Fruit fly (Drosophila melanogaster) whole organism, embryonic: Measurements from ENCODE around the gene Sema5c.

Source experiments
- B-H1 ChIP-seq: fragments of 200-800 bp; sonication (Bioruptor generic); IDR thresholded peaks from 3 replicates; pipeline ENCODE4 v1.3.6; 2022; ENCODE audit warnings: missing biosample characterization, missing genetic modification characterization
- CG10209 ChIP-seq: fragments of 200-800 bp; sonication (Bioruptor generic); optimal IDR thresholded peaks from 3 replicates; lab custom pipeline; 2017; ENCODE audit warnings: missing biosample characterization, mild to moderate bottlenecking, missing genetic modification characterization, missing genetic modification reagents
- CG11723 ChIP-seq: fragments of 200-800 bp; sonication (Bioruptor generic); optimal IDR thresholded peaks from 2 replicates; lab custom pipeline; 2017; ENCODE audit warnings: missing biosample characterization, mild to moderate bottlenecking, missing genetic modification characterization
- CG12299 ChIP-seq: fragments of 200-800 bp; sonication (Bioruptor generic); optimal IDR thresholded peaks from 2 replicates; lab custom pipeline; 2018; ENCODE audit warnings: missing biosample characterization, mild to moderate bottlenecking, missing genetic modification characterization
- CG13775 ChIP-seq: fragments of 200-800 bp; sonication (Bioruptor generic); optimal IDR thresholded peaks from 3 replicates; lab custom pipeline; 2017; ENCODE audit warnings: missing biosample characterization, mild to moderate bottlenecking, missing genetic modification characterization
- CG14441 ChIP-seq: fragments of 200-800 bp; sonication (Bioruptor generic); IDR thresholded peaks from 2 replicates; pipeline ENCODE4 v1.3.6; 2022; ENCODE audit warnings: missing biosample characterization, missing genetic modification characterization
- CG16815 ChIP-seq: fragments of 200-800 bp; sonication (Bioruptor generic); optimal IDR thresholded peaks from 3 replicates; lab custom pipeline; 2017; ENCODE audit warnings: missing biosample characterization, mild to moderate bottlenecking, missing genetic modification characterization
- CG2199 ChIP-seq: fragments of 200-800 bp; sonication (Bioruptor generic); IDR thresholded peaks from 3 replicates; pipeline ENCODE4 v1.3.6; 2022; ENCODE audit warnings: missing biosample characterization, missing genetic modification characterization
- CG2678 ChIP-seq: fragments of 200-800 bp; sonication (Bioruptor generic); optimal IDR thresholded peaks from 3 replicates; lab custom pipeline; 2019; ENCODE audit warnings: missing biosample characterization, mild to moderate bottlenecking, missing genetic modification characterization, moderate library complexity
- CG30431 ChIP-seq: fragments of 200-800 bp; sonication (Bioruptor generic); optimal IDR thresholded peaks from 2 replicates; lab custom pipeline; 2017; ENCODE audit warnings: missing biosample characterization, missing genetic modification characterization
- CG3065 ChIP-seq: fragments of 200-800 bp; sonication (Bioruptor generic); optimal IDR thresholded peaks from 2 replicates; lab custom pipeline; 2016; ENCODE audit warnings: missing biosample characterization, missing genetic modification characterization
- CG32767 ChIP-seq: fragments of 200-800 bp; sonication (Bioruptor generic); IDR thresholded peaks from 2 replicates; pipeline ENCODE4 v1.3.6; 2022; ENCODE audit warnings: missing biosample characterization, missing genetic modification characterization
- CG6854 ChIP-seq: fragments of 200-800 bp; sonication (Bioruptor generic); optimal IDR thresholded peaks from 3 replicates; lab custom pipeline; 2017; ENCODE audit warnings: missing biosample characterization, mild to moderate bottlenecking, missing genetic modification characterization
- CG8089 ChIP-seq: fragments of 200-800 bp; sonication (Bioruptor generic); optimal IDR thresholded peaks from 3 replicates; lab custom pipeline; 2016; ENCODE audit warnings: missing biosample characterization, missing genetic modification characterization
- CG9727 ChIP-seq: fragments of 200-800 bp; sonication (Bioruptor generic); optimal IDR thresholded peaks from 3 replicates; lab custom pipeline; 2017; ENCODE audit warnings: missing biosample characterization, mild to moderate bottlenecking, missing genetic modification characterization
- CG9876 ChIP-seq: fragments of 200-800 bp; sonication (Bioruptor generic); optimal IDR thresholded peaks from 2 replicates; lab custom pipeline; 2016; ENCODE audit warnings: missing biosample characterization, missing genetic modification characterization
- CG9932 ChIP-seq: fragments of 200-800 bp; sonication (Bioruptor generic); IDR thresholded peaks from 2 replicates; pipeline ENCODE4 v1.3.6; 2022; ENCODE audit warnings: missing biosample characterization, missing genetic modification characterization
- D ChIP-seq, 2 experiments: fragments of 200-800 bp in 1 of 2; fragments of >200 bp in 1 of 2; sonication (Bioruptor generic) in 1 of 2; optimal IDR thresholded peaks; 2 replicates in 1 of 2; 3 replicates in 1 of 2; lab custom pipeline; 2017; ENCODE audit warnings: mild to moderate bottlenecking in 1 of 2, missing biosample characterization in 1 of 2, missing genetic modification characterization in 1 of 2, missing genetic modification reagents in 1 of 2
- Dad ChIP-seq: fragments of 200-800 bp; sonication (Bioruptor generic); optimal IDR thresholded peaks from 3 replicates; lab custom pipeline; 2016; ENCODE audit warnings: missing biosample characterization, missing genetic modification characterization
- Fer2 ChIP-seq: fragments of 200-800 bp; sonication (Bioruptor generic); optimal IDR thresholded peaks from 2 replicates; lab custom pipeline; 2018; ENCODE audit warnings: missing biosample characterization, mild to moderate bottlenecking, missing genetic modification characterization, moderate library complexity
- GATAe ChIP-seq: fragments of 200-800 bp; sonication (Bioruptor generic); conservative IDR thresholded peaks from 2 replicates; pipeline ENCODE4 v1.3.6; 2022; ENCODE audit warnings: missing biosample characterization, missing genetic modification characterization
- H2.0 ChIP-seq: fragments of 200-800 bp; sonication (Bioruptor generic); IDR thresholded peaks from 2 replicates; pipeline ENCODE4 v1.3.6; 2022; ENCODE audit warnings: missing biosample characterization, missing genetic modification characterization
- Jarid2 ChIP-seq: fragments of 200-800 bp; sonication (Bioruptor generic); optimal IDR thresholded peaks from 3 replicates; lab custom pipeline; 2017; ENCODE audit warnings: mild to moderate bottlenecking, missing biosample characterization, missing genetic modification reagents, missing genetic modification characterization
- NfI ChIP-seq: fragments of 200-800 bp; sonication (Bioruptor generic); optimal IDR thresholded peaks from 3 replicates; lab custom pipeline; 2018; ENCODE audit warnings: missing biosample characterization, mild to moderate bottlenecking, missing genetic modification characterization, moderate library complexity
- Ptx1 ChIP-seq: fragments of 200-800 bp; sonication (Bioruptor generic); IDR thresholded peaks from 2 replicates; pipeline ENCODE4 v1.3.6; 2022; ENCODE audit warnings: missing biosample characterization, missing genetic modification characterization
- Ravus ChIP-seq: fragments of 200-800 bp; sonication (Bioruptor generic); IDR thresholded peaks from 2 replicates; pipeline ENCODE4 v1.3.6; 2022; ENCODE audit warnings: missing biosample characterization, missing genetic modification characterization
- Rx ChIP-seq: fragments of 200-800 bp; sonication (Bioruptor generic); IDR thresholded peaks from 2 replicates; pipeline ENCODE4 v1.3.6; 2022; ENCODE audit warnings: missing biosample characterization, missing genetic modification characterization
- Sry-δ ChIP-seq: fragments of 200-800 bp; sonication (Bioruptor generic); optimal IDR thresholded peaks from 2 replicates; lab custom pipeline; 2016; ENCODE audit warnings: missing biosample characterization, missing genetic modification characterization
- Stat92E ChIP-seq, 3 experiments: fragments of >200 bp in 2 of 3; fragments of 200-800 bp in 1 of 3; sonication (Bioruptor generic) in 1 of 3; optimal IDR thresholded peaks; 2 replicates each; lab custom pipeline; 2017 to 2019; ENCODE audit warnings: missing biosample characterization in 3 of 3, missing genetic modification characterization in 3 of 3, mild to moderate bottlenecking in 1 of 3, moderate library complexity in 1 of 3
- TFAM ChIP-seq: fragments of 200-800 bp; sonication (Bioruptor generic); optimal IDR thresholded peaks from 2 replicates; lab custom pipeline; 2017; ENCODE audit warnings: missing biosample characterization, missing genetic modification characterization, inconsistent platforms
- ash1 ChIP-seq: fragments of 200-800 bp; sonication (Bioruptor generic); optimal IDR thresholded peaks from 2 replicates; lab custom pipeline; 2018; ENCODE audit warnings: missing biosample characterization, mild to moderate bottlenecking, missing genetic modification characterization
- cwo ChIP-seq: fragments of 200-800 bp; sonication (Bioruptor generic); optimal IDR thresholded peaks from 3 replicates; lab custom pipeline; 2017; ENCODE audit warnings: missing biosample characterization, missing genetic modification characterization, mild to moderate bottlenecking, moderate library complexity, missing genetic modification reagents
- emc ChIP-seq: fragments of 200-800 bp; sonication (Bioruptor generic); optimal IDR thresholded peaks from 2 replicates; lab custom pipeline; 2016; ENCODE audit warnings: missing biosample characterization, missing genetic modification characterization
- ems ChIP-seq: fragments of 200-800 bp; sonication (Bioruptor generic); optimal IDR thresholded peaks from 3 replicates; lab custom pipeline; 2016; ENCODE audit warnings: missing biosample characterization, missing genetic modification characterization
- h ChIP-seq: fragments of >200 bp; optimal IDR thresholded peaks from 2 replicates; lab custom pipeline; 2017
- ind ChIP-seq: fragments of 200-800 bp; sonication (Bioruptor generic); optimal IDR thresholded peaks from 3 replicates; lab custom pipeline; 2016; ENCODE audit warnings: missing biosample characterization, missing genetic modification characterization
- lola ChIP-seq, 3 experiments: fragments of >200 bp in 2 of 3; fragments of 200-800 bp in 1 of 3; sonication (Bioruptor generic) in 1 of 3; optimal IDR thresholded peaks; 2 replicates each; lab custom pipeline; 2017 to 2019; ENCODE audit warnings: missing biosample characterization in 3 of 3, missing genetic modification characterization in 3 of 3, mild to moderate bottlenecking in 1 of 3, moderate library complexity in 1 of 3
- org-1 ChIP-seq: fragments of 200-800 bp; sonication (Bioruptor generic); optimal IDR thresholded peaks from 2 replicates; lab custom pipeline; 2017; ENCODE audit warnings: missing biosample characterization, missing genetic modification characterization
- pb ChIP-seq: fragments of 200-800 bp; sonication (Bioruptor generic); optimal IDR thresholded peaks from 3 replicates; lab custom pipeline; 2016; ENCODE audit warnings: missing biosample characterization, missing genetic modification characterization
- pum ChIP-seq: fragments of 200-800 bp; sonication (Bioruptor generic); optimal IDR thresholded peaks from 2 replicates; lab custom pipeline; 2016; ENCODE audit warnings: missing biosample characterization, missing genetic modification characterization
- row ChIP-seq: fragments of 200-800 bp; sonication (Bioruptor generic); IDR thresholded peaks from 3 replicates; pipeline ENCODE4 v1.3.6; 2022; ENCODE audit warnings: missing biosample characterization, missing genetic modification characterization
- sc ChIP-seq, 3 experiments: fragments of >200 bp in 2 of 3; fragments of 200-800 bp in 1 of 3; sonication (Bioruptor generic) in 1 of 3; optimal IDR thresholded peaks; 2 replicates in 2 of 3; 3 replicates in 1 of 3; lab custom pipeline; 2017; ENCODE audit warnings: mild to moderate bottlenecking in 1 of 3, missing biosample characterization in 1 of 3, missing genetic modification characterization in 1 of 3, missing genetic modification reagents in 1 of 3
- sd ChIP-seq: fragments of 200-800 bp; sonication (Bioruptor generic); optimal IDR thresholded peaks from 3 replicates; lab custom pipeline; 2018; ENCODE audit warnings: missing biosample characterization, mild to moderate bottlenecking, missing genetic modification characterization, moderate library complexity
- so ChIP-seq: fragments of 200-800 bp; sonication (Bioruptor generic); IDR thresholded peaks from 3 replicates; pipeline ENCODE4 v1.3.6; 2022; ENCODE audit warnings: missing biosample characterization, missing genetic modification characterization
- sr ChIP-seq: fragments of 200-800 bp; sonication (Bioruptor generic); IDR thresholded peaks from 3 replicates; pipeline ENCODE4 v1.3.6; 2022; ENCODE audit warnings: missing biosample characterization, missing genetic modification characterization
- tap ChIP-seq: fragments of 200-800 bp; optimal IDR thresholded peaks from 3 replicates; lab custom pipeline; 2019; ENCODE audit warnings: missing biosample characterization, mild to moderate bottlenecking, missing genetic modification characterization, moderate library complexity
- wek ChIP-seq: fragments of 200-800 bp; sonication (Bioruptor generic); optimal IDR thresholded peaks from 3 replicates; lab custom pipeline; 2018; ENCODE audit warnings: missing biosample characterization, mild to moderate bottlenecking, missing genetic modification characterization, moderate library complexity

The Sema5c gene

dm6 chr3L:12111081-12111958 is 29.7 kb upstream of the Sema5c start (continued):
- TF ChIP-seq Ravus (GFP tag; lab: Robert Waterston, UW) (no peak; the same call in 1 of the 2 replicates), pb (no peak), lola (GFP tag; optimal IDR thresholded peaks at IDR 0.05; lab: Kevin White, UChicago) (peak in 1 of 3 experiments; percentile 98), emc (GFP tag; lab: Kevin White, UChicago) (no peak), Ptx1 (peak; percentile 80), ems (GFP tag; lab: Kevin White, UChicago) (peak; percentile 59), CG32767 (GFP tag; lab: Robert Waterston, UW) (peak; percentile 82), Fer2 (tag; lab: Kevin White, UChicago) (peak; percentile 39), CG11723 (GFP tag; lab: Kevin White, UChicago) (no peak), GATAe (GFP tag; lab: Robert Waterston, UW) (no peak), D (optimal IDR thresholded peaks at IDR 0.05; lab: Kevin White, UChicago) (no peak), D (GFP tag; optimal IDR thresholded peaks at IDR 0.05; lab: Kevin White, UChicago) (peak; percentile 79), CG30431 (GFP tag; lab: Kevin White, UChicago) (peak; percentile 38), NfI (GFP tag; lab: Kevin White, UChicago) (peak; percentile 64), Sry-δ (GFP tag; lab: Kevin White, UChicago) (no peak), sc (optimal IDR thresholded peaks at IDR 0.05; lab: Kevin White, UChicago) (no peak), sc (GFP tag; optimal IDR thresholded peaks at IDR 0.05; lab: Kevin White, UChicago) (peak; percentile 78), CG10209 (GFP tag; lab: Kevin White, UChicago) (peak; percentile 83), org-1 (GFP tag; lab: Kevin White, UChicago) (peak; percentile 49), sr (GFP tag; lab: Robert Waterston, UW) (no peak), Dad (GFP tag; lab: Kevin White, UChicago) (no peak), CG12299 (tag; lab: Kevin White, UChicago) (peak; percentile 52), CG2199 (peak; percentile 74; the same call in 1 of the 3 replicates), CG2678 (tag; lab: Kevin White, UChicago) (peak; percentile 95), CG8089 (GFP tag; lab: Kevin White, UChicago) (no peak), sd (tag; lab: Kevin White, UChicago) (peak; percentile 50), ind (GFP tag; lab: Kevin White, UChicago) (peak; percentile 67), CG9932 (GFP tag; lab: Robert Waterston, UW) (no peak; the same call in 1 of the 2 replicates), CG6854 (GFP tag; lab: Kevin White, UChicago) (peak; percentile 14), Stat92E (GFP tag; optimal IDR thresholded peaks at IDR 0.05; lab: Kevin White, UChicago) (peak in 1 of 3 experiments; percentile 72), CG16815 (GFP tag; lab: Kevin White, UChicago) (peak; percentile 69), so (GFP tag; lab: Robert Waterston, UW) (peak; percentile 62; the same call in 1 of the 3 replicates), CG9727 (peak; percentile 90), wek (GFP tag; lab: Kevin White, UChicago) (no peak), cwo (GFP tag; lab: Kevin White, UChicago) (peak; percentile 77), B-H1 (GFP tag; lab: Robert Waterston, UW) (0 out of 3 replicates have a peak, but pooled peaks have one; percentile 54), CG13775 (GFP tag; lab: Kevin White, UChicago) (peak; percentile 81), h (lab: Kevin White, UChicago) (no peak), H2.0 (GFP tag; lab: Robert Waterston, UW) (peak; percentile 53; the same call in 1 of the 2 replicates), tap (tag; lab: Kevin White, UChicago) (peak; percentile 78), CG14441 (peak; percentile 34; the same call in 1 of the 2 replicates), TFAM (GFP tag; lab: Kevin White, UChicago) (no peak), CG3065 (GFP tag; lab: Kevin White, UChicago) (peak; percentile 54), CG9876 (GFP tag; lab: Kevin White, UChicago) (no peak), ash1 (no peak), row (peak; percentile 77), Jarid2 (GFP tag; lab: Kevin White, UChicago) (peak; percentile 9), pum (GFP tag; lab: Kevin White, UChicago) (peak; percentile 13), Rx (no peak)
